Worm (Caenorhabditis elegans): ENCODE measurements around the gene K08D8.1.

ce11 chrIV:12871445-12871947 lies 20.8 kb upstream of the K08D8.1 start, which contains the start of gene clec-187:
- TF ChIP-seq tbx-2 (tag; optimal IDR thresholded peaks at IDR 0.05): no peak
- no peak for TF ChIP-seq ama-1 (optimal IDR thresholded peaks at IDR 0.05)
- no peak for TF ChIP-seq pqm-1 (tag; optimal IDR thresholded peaks at IDR 0.05)
- TF ChIP-seq ceh-30 (tag; optimal IDR thresholded peaks at IDR 0.05): no peak
- TF ChIP-seq nhr-11 (tag; optimal IDR thresholded peaks at IDR 0.05): no peak
- TF ChIP-seq ref-2 (tag; optimal IDR thresholded peaks at IDR 0.05): no peak
- TF ChIP-seq ahr-1 (tag; optimal IDR thresholded peaks at IDR 0.05): no peak
- TF ChIP-seq C38D4.7 (GFP tag; optimal IDR thresholded peaks at IDR 0.05): no peak
- TF ChIP-seq ceh-2 (tag; optimal IDR thresholded peaks at IDR 0.05): no peak
- TF ChIP-seq ztf-16 (tag; optimal IDR thresholded peaks at IDR 0.05): no peak
- no peak for TF ChIP-seq ceh-31 (tag; optimal IDR thresholded peaks at IDR 0.05)

All from whole organism, late embryonic.